Fruit fly (Drosophila melanogaster) Kc167 (cell line): ENCODE data around the gene Cyp6v1.

Experiments used
- Myc ChIP-seq: fragments of >200 bp; optimal IDR thresholded peaks from 2 replicates; lab custom pipeline; 2017; ENCODE audit warnings: missing external identifiers
- ttk ChIP-seq: sonication (Bioruptor generic); optimal IDR thresholded peaks from 2 replicates; lab custom pipeline; 2017; ENCODE audit warnings: missing external identifiers

DNA sequence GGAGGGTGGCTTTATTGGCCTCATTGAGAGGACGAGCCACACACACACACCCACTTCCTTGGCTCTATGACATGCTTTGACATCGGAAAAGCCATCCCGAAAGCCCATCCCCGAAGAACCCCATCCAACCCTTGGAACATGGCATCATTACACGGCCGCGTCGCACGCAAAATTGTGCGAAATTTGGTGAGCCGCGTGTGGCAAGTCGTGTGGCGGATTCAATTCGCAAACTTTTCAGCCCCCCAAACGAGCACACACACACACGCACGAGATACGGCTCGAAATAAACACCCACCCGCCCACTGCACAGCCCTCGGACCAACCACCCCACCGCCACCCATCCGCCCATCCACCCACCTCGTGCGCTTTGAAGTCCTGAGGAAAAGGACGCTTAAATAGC is 10.7 kb upstream of the Cyp6v1 start:
- TF ChIP-seq Myc = no peak
- no peak for TF ChIP-seq ttk (lab: Kevin White, UChicago)
